Worm (Caenorhabditis elegans): Measurements from ENCODE around the gene idpb-2.

idpb-2 gene

ce11 chrII:5019389-5020108, 49.9 kb downstream of the idpb-2 start:
- TF ChIP-seq mdl-1 (tag; optimal IDR thresholded peaks at IDR 0.05) (peak in 1 of 2 experiments; percentile 23), elt-3 (tag; optimal IDR thresholded peaks at IDR 0.05) (peak in 5 of 6 experiments; percentile 12 to 89 (median 84)), nhr-71 (tag; optimal IDR thresholded peaks at IDR 0.05) (peak; percentile 54), jun-1 (tag; optimal IDR thresholded peaks at IDR 0.05) (no peak), dpl-1 (GFP tag; optimal IDR thresholded peaks at IDR 0.05) (peak in 1 of 3 experiments; percentile 15), fos-1 (tag; optimal IDR thresholded peaks at IDR 0.05) (no peak), F16B12.6 (tag; optimal IDR thresholded peaks at IDR 0.05) (no peak), nhr-12 (tag; optimal IDR thresholded peaks at IDR 0.05) (no peak), nhr-90 (tag; optimal IDR thresholded peaks at IDR 0.05; ENCODE audit: poor library complexity) (peak; percentile 24), nhr-85 (tag) (peak; percentile 89), lsy-2 (tag; optimal IDR thresholded peaks at IDR 0.05) (peak; percentile 10 to 60), elt-2 (tag; optimal IDR thresholded peaks at IDR 0.05) (peak; percentile 96), efl-1 (optimal IDR thresholded peaks at IDR 0.05) (no peak), efl-1 (GFP tag; optimal IDR thresholded peaks at IDR 0.05 in 1 of 2) (peak in 1 of 2 experiments; percentile 89), pqm-1 (tag; optimal IDR thresholded peaks at IDR 0.05) (peak; percentile 20), unc-130 (tag; optimal IDR thresholded peaks at IDR 0.05) (no peak), nhr-11 (tag; optimal IDR thresholded peaks at IDR 0.05) (no peak), lin-14 (GFP tag; optimal IDR thresholded peaks at IDR 0.05) (peak; percentile 81), ceh-88 (GFP tag; IDR thresholded peaks at IDR 0.05) (0 out of 2 replicates have a peak, but pooled peaks have one; percentile 16), alr-1 (tag; optimal IDR thresholded peaks at IDR 0.05; ENCODE audit: borderline replicate concordance) (no peak), dsc-1 (tag; optimal IDR thresholded peaks at IDR 0.05) (no peak), lin-35 (GFP tag; optimal IDR thresholded peaks at IDR 0.05) (no peak), blmp-1 (tag; optimal IDR thresholded peaks at IDR 0.05) (peak; percentile 24), nhr-20 (tag; optimal IDR thresholded peaks at IDR 0.05) (peak; percentile 57), snu-23 (GFP tag; optimal IDR thresholded peaks at IDR 0.05) (peak; percentile 53), unc-86 (tag; optimal IDR thresholded peaks at IDR 0.05) (no peak), isw-1 (GFP tag; IDR thresholded peaks at IDR 0.05) (no peak)

All from whole organism, L1 larva.